Fruit fly (Drosophila melanogaster) whole organism, embryonic: ENCODE results near the gene NPF.

ENCODE experiments used
- CG11093 ChIP-seq: fragments of 200-800 bp; sonication (Bioruptor generic); IDR thresholded peaks from 3 replicates; pipeline ENCODE4 v1.3.6; 2022; ENCODE audit warnings: missing biosample characterization, missing genetic modification characterization
- Fer2 ChIP-seq: fragments of 200-800 bp; sonication (Bioruptor generic); optimal IDR thresholded peaks from 2 replicates; lab custom pipeline; 2018; ENCODE audit warnings: missing biosample characterization, mild to moderate bottlenecking, missing genetic modification characterization, moderate library complexity
- Gug ChIP-seq: fragments of 200-800 bp; sonication (Bioruptor generic); IDR thresholded peaks from 4 replicates; pipeline ENCODE4 v1.3.6; 2022; ENCODE audit warnings: missing biosample characterization, missing genetic modification characterization
- ap ChIP-seq: fragments of 200-800 bp; sonication (Bioruptor generic); IDR thresholded peaks from 2 replicates; pipeline ENCODE4 v1.3.6; 2022; ENCODE audit warnings: missing biosample characterization, missing genetic modification characterization
- z ChIP-seq: fragments of 200-800 bp; sonication (Bioruptor generic); IDR thresholded peaks from 3 replicates; pipeline ENCODE4 v1.3.6; 2022; ENCODE audit warnings: missing biosample characterization, missing genetic modification characterization

- TF ChIP-seq CG11093 (GFP tag; lab: Robert Waterston, UW) (no peak), ap (GFP tag; lab: Robert Waterston, UW) (no peak), Fer2 (tag; lab: Kevin White, UChicago) (no peak), Gug (GFP tag; lab: Robert Waterston, UW) (no peak), z (GFP tag; lab: Robert Waterston, UW) (no peak)
Observed at dm6 chr3R:16599647-16600046, 9.4 kb upstream of the NPF start.
